Worm (Caenorhabditis elegans): ENCODE measurements around the gene msrp-6.

DNA sequence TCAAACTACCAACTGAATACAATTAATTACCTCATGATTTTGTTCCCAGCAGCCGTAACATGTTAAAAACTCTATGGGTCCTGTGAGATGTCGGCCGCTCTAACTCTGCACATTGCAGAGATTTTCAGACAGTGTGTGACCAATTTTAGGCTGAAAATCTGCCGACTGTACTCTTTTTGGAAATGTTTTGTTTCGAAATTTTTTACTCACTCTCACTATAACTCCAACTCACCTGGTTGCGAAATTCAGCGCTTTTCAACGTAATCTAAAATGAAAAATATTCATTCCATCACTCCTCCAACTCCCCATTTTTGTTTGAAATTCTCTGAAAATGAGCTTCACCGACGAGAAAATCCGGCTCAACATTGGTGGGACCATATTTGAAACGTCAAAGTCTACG, 30.3 kb downstream of the msrp-6 start, which contains the start of the genes F22E5.13 and F22E5.6:
- TF ChIP-seq dmd-4 (tag; optimal IDR thresholded peaks at IDR 0.05) (no peak), skn-1 (tag; optimal IDR thresholded peaks at IDR 0.05) (no peak), nhr-77 (tag; optimal IDR thresholded peaks at IDR 0.05) (no peak), nhr-12 (tag; optimal IDR thresholded peaks at IDR 0.05) (no peak), lin-13 (GFP tag; optimal IDR thresholded peaks at IDR 0.05) (no peak)
